Fruit fly (Drosophila melanogaster) whole organism, embryonic: ENCODE results near the gene snk.

Source experiments
- CG18476 ChIP-seq: fragments of 200-800 bp; sonication (Bioruptor generic); optimal IDR thresholded peaks from 2 replicates; lab custom pipeline; 2016; ENCODE audit warnings: missing biosample characterization, mild to moderate bottlenecking, missing genetic modification characterization
- CG7271 ChIP-seq: fragments of 200-800 bp; sonication (Bioruptor generic); optimal IDR thresholded peaks from 2 replicates; lab custom pipeline; 2018; ENCODE audit warnings: missing biosample characterization, mild to moderate bottlenecking, missing genetic modification characterization, moderate library complexity
- Max ChIP-seq: fragments of 200-800 bp; sonication (Bioruptor generic); optimal IDR thresholded peaks from 2 replicates; lab custom pipeline; 2016; ENCODE audit warnings: missing biosample characterization, mild to moderate bottlenecking, missing genetic modification characterization
- dati ChIP-seq: fragments of 200-800 bp; sonication (Bioruptor generic); IDR thresholded peaks from 2 replicates; pipeline ENCODE4 v1.3.6; 2022; ENCODE audit warnings: missing biosample characterization, missing genetic modification characterization
- her ChIP-seq: fragments of 200-800 bp; sonication (Bioruptor generic); optimal IDR thresholded peaks from 2 replicates; lab custom pipeline; 2016; ENCODE audit warnings: missing biosample characterization, missing genetic modification characterization
- ind ChIP-seq: fragments of 200-800 bp; sonication (Bioruptor generic); optimal IDR thresholded peaks from 3 replicates; lab custom pipeline; 2016; ENCODE audit warnings: missing biosample characterization, missing genetic modification characterization
- sc ChIP-seq, 3 experiments: fragments of >200 bp in 2 of 3; fragments of 200-800 bp in 1 of 3; sonication (Bioruptor generic) in 1 of 3; optimal IDR thresholded peaks; 2 replicates in 2 of 3; 3 replicates in 1 of 3; lab custom pipeline; 2017; ENCODE audit warnings: mild to moderate bottlenecking in 1 of 3, missing biosample characterization in 1 of 3, missing genetic modification characterization in 1 of 3, missing genetic modification reagents in 1 of 3
- slbo ChIP-seq: fragments of 200-800 bp; sonication (Bioruptor generic); IDR thresholded peaks from 2 replicates; pipeline ENCODE4 v1.3.6; 2022; ENCODE audit warnings: missing biosample characterization, missing genetic modification characterization
- tna ChIP-seq: fragments of 200-800 bp; sonication (Bioruptor generic); IDR thresholded peaks from 2 replicates; pipeline ENCODE4 v1.3.6; 2022; ENCODE audit warnings: missing biosample characterization, missing genetic modification characterization; ENCODE audit not compliant: partially characterized antibody

- TF ChIP-seq dati (GFP tag; lab: Robert Waterston, UW) (no peak), Max (no peak), tna (GFP tag; lab: Robert Waterston, UW) (no peak), slbo (GFP tag; lab: Robert Waterston, UW) (no peak), her (GFP tag; lab: Kevin White, UChicago) (no peak), ind (GFP tag; lab: Kevin White, UChicago) (no peak), CG7271 (tag; lab: Kevin White, UChicago) (no peak), sc (optimal IDR thresholded peaks at IDR 0.05; lab: Kevin White, UChicago) (no peak), sc (GFP tag; optimal IDR thresholded peaks at IDR 0.05; lab: Kevin White, UChicago) (no peak), CG18476 (GFP tag; lab: Kevin White, UChicago) (no peak)
Measured at dm6 chr3R:13082382-13082781, 39.8 kb upstream of the snk start.
